Worm (Caenorhabditis elegans) whole organism, midembryonic: Measurements from ENCODE around the gene str-190.

Source experiments
- T22C8.4 ChIP-seq: fragments of 200-800 bp; sonication (Bioruptor generic); IDR thresholded peaks from 2 replicates; pipeline ENCODE4 v1.3.6; 2022; ENCODE audit warnings: missing genetic modification characterization, missing compliant biosample characterization
- cog-1 ChIP-seq: sonication (generic microtip); optimal IDR thresholded peaks from 2 replicates; lab custom pipeline; 2016; ENCODE audit warnings: missing genetic modification characterization, missing compliant biosample characterization
- flt-1 ChIP-seq: fragments of 200-800 bp; sonication (Bioruptor generic); IDR thresholded peaks from 2 replicates; pipeline ENCODE4 v1.3.6; 2022; ENCODE audit warnings: missing genetic modification characterization, missing compliant biosample characterization
- klf-2 ChIP-seq: fragments of 200-800 bp; sonication (Bioruptor generic); conservative IDR thresholded peaks from 2 replicates; pipeline ENCODE4 v1.3.6; 2022; ENCODE audit warnings: missing genetic modification reagents, missing genetic modification characterization, missing compliant biosample characterization
- med-1 ChIP-seq: sonication (generic microtip); optimal IDR thresholded peaks from 2 replicates; lab custom pipeline; 2017; ENCODE audit warnings: missing genetic modification characterization, mild to moderate bottlenecking, missing compliant biosample characterization, antibody characterized with exemption, missing genetic modification reagents; ENCODE audit not compliant: insufficient read depth
- ref-1 ChIP-seq: fragments of 200-800 bp; sonication (Bioruptor generic); conservative IDR thresholded peaks from 2 replicates; pipeline ENCODE4 v1.3.6; 2022; ENCODE audit warnings: missing genetic modification reagents, missing genetic modification characterization, missing compliant biosample characterization
- tab-1 ChIP-seq: fragments of 200-800 bp; sonication (Bioruptor generic); IDR thresholded peaks from 2 replicates; pipeline ENCODE4 v1.3.6; 2022; ENCODE audit warnings: missing genetic modification characterization, missing compliant biosample characterization
- ztf-29 ChIP-seq: fragments of 200-800 bp; sonication (Bioruptor generic); IDR thresholded peaks from 2 replicates; pipeline ENCODE4 v1.3.6; 2022; ENCODE audit warnings: missing genetic modification reagents, missing genetic modification characterization, missing compliant biosample characterization

ce11 chrV:7436509-7436908 is 41.8 kb downstream of the str-190 start:
- TF ChIP-seq cog-1 (tag; lab: Kevin White, UChicago): no peak
- no peak for TF ChIP-seq flt-1 (GFP tag; lab: Robert Waterston, UW)
- no peak for TF ChIP-seq ztf-29
- TF ChIP-seq tab-1: no peak
- TF ChIP-seq T22C8.4: no peak
- no peak for TF ChIP-seq klf-2 (GFP tag; lab: Robert Waterston, UW)
- no peak for TF ChIP-seq med-1 (GFP tag; lab: Kevin White, UChicago)
- TF ChIP-seq ref-1 (GFP tag; lab: Robert Waterston, UW): no peak
